Worm (Caenorhabditis elegans): Measurements from ENCODE around the gene T27E7.3.
"Not testable (repeated sequence)": the region's sequence is repeated elsewhere in the genome, so short reads cannot be mapped to it uniquely, and the experiment has no call there.

Gene T27E7.3

ce11 chrIV:14534967-14535366 is 6.1 kb downstream of the T27E7.3 start, which contains the start of gene T27E7.4:
Gene T27E7.4 (minus strand): TSS chrIV:14535067.
- TF ChIP-seq him-1 (tag; optimal IDR thresholded peaks at IDR 0.05) = no peak

ce11 chrIV:14536911-14537310 is 8.1 kb downstream of the T27E7.3 start, which contains the start of gene T27E7.5:
Gene T27E7.5 (plus strand): TSS chrIV:14537163.
- TF ChIP-seq him-1 (tag; optimal IDR thresholded peaks at IDR 0.05) = no peak
- no peak for TF ChIP-seq W03F9.2 (tag; optimal IDR thresholded peaks at IDR 0.05)
- no peak for TF ChIP-seq dao-5 (tag; optimal IDR thresholded peaks at IDR 0.05)

ce11 chrIV:14542517-14542916 is 13.7 kb downstream of the T27E7.3 start, which contains the start of gene pals-29:
Gene pals-29 (minus strand): TSS chrIV:14542617.
- TF ChIP-seq W03F9.2 (tag; optimal IDR thresholded peaks at IDR 0.05) (no peak), dao-5 (tag; optimal IDR thresholded peaks at IDR 0.05) (no peak), him-1 (tag; optimal IDR thresholded peaks at IDR 0.05) (no peak)

ce11 chrIV:14547292-14547691 is 18.5 kb downstream of the T27E7.3 start:
- TF ChIP-seq W03F9.2 (tag; optimal IDR thresholded peaks at IDR 0.05) (no peak), him-1 (tag; optimal IDR thresholded peaks at IDR 0.05) (no peak), dao-5 (tag; optimal IDR thresholded peaks at IDR 0.05) (no peak)

- TF ChIP-seq dao-5 (tag; optimal IDR thresholded peaks at IDR 0.05) = no peak
- TF ChIP-seq W03F9.2 (tag; optimal IDR thresholded peaks at IDR 0.05) = no peak
- TF ChIP-seq him-1 (tag; optimal IDR thresholded peaks at IDR 0.05) = no peak
These were observed 20.5 kb downstream of the T27E7.3 start, which contains the start of gene T27E7.9 for ce11 chrIV:14549308-14549707. Gene T27E7.9 (minus strand): TSS chrIV:14549408.

- not testable (repeated sequence) for TF ChIP-seq him-1, W03F9.2, dao-5 (tag; optimal IDR thresholded peaks at IDR 0.05)
These were observed 23.1 kb downstream of the T27E7.3 start, which contains the start of gene pals-30 for ce11 chrIV:14551870-14552269. Gene pals-30 (minus strand): TSS chrIV:14551970.

ce11 chrIV:14554788-14555187 is 26.0 kb downstream of the T27E7.3 start, which contains the start of gene Y57G11B.6:
Gene Y57G11B.6 (minus strand): TSS chrIV:14554888.
- TF ChIP-seq dao-5 (tag; optimal IDR thresholded peaks at IDR 0.05) = no peak
- no peak for TF ChIP-seq W03F9.2 (tag; optimal IDR thresholded peaks at IDR 0.05)
- TF ChIP-seq him-1 (tag; optimal IDR thresholded peaks at IDR 0.05) = no peak

ce11 chrIV:14557642-14558041 is 28.8 kb downstream of the T27E7.3 start:
- TF ChIP-seq him-1 (tag; optimal IDR thresholded peaks at IDR 0.05) = no peak
- TF ChIP-seq dao-5 (tag; optimal IDR thresholded peaks at IDR 0.05) = no peak
- no peak for TF ChIP-seq W03F9.2 (tag; optimal IDR thresholded peaks at IDR 0.05)

- TF ChIP-seq W03F9.2 (tag; optimal IDR thresholded peaks at IDR 0.05) (no peak), him-1 (tag; optimal IDR thresholded peaks at IDR 0.05) (no peak), dao-5 (tag; optimal IDR thresholded peaks at IDR 0.05) (no peak)
These were observed 30.4 kb downstream of the T27E7.3 start for ce11 chrIV:14559267-14559666.

- no peak for TF ChIP-seq dao-5 (tag; optimal IDR thresholded peaks at IDR 0.05)
These were observed 32.9 kb downstream of the T27E7.3 start for ce11 chrIV:14561677-14562076.

- TF ChIP-seq dao-5 (tag; optimal IDR thresholded peaks at IDR 0.05) = no peak
- TF ChIP-seq him-1 (tag; optimal IDR thresholded peaks at IDR 0.05) = no peak
- TF ChIP-seq W03F9.2 (tag; optimal IDR thresholded peaks at IDR 0.05) = no peak
These were observed 33.9 kb downstream of the T27E7.3 start for ce11 chrIV:14562649-14563268.

- TF ChIP-seq dao-5 (tag; optimal IDR thresholded peaks at IDR 0.05) = no peak
- TF ChIP-seq him-1 (tag; optimal IDR thresholded peaks at IDR 0.05) = no peak
- TF ChIP-seq W03F9.2 (tag; optimal IDR thresholded peaks at IDR 0.05) = no peak
These were observed 36.2 kb downstream of the T27E7.3 start, which contains the start of gene Y57G11B.2 for ce11 chrIV:14565062-14565461. Gene Y57G11B.2 (plus strand): TSS chrIV:14565362.

- TF ChIP-seq W03F9.2 (tag; optimal IDR thresholded peaks at IDR 0.05) (no peak), him-1 (tag; optimal IDR thresholded peaks at IDR 0.05) (no peak), dao-5 (tag; optimal IDR thresholded peaks at IDR 0.05) (no peak)
These were observed 42.8 kb downstream of the T27E7.3 start for ce11 chrIV:14571626-14572025.

ce11 chrIV:14572607-14573006 is 43.8 kb downstream of the T27E7.3 start, which contains the start of gene glb-34:
Gene glb-34 (minus strand): TSS chrIV:14572707.
- TF ChIP-seq W03F9.2 (tag; optimal IDR thresholded peaks at IDR 0.05) (no peak), dao-5 (tag; optimal IDR thresholded peaks at IDR 0.05) (no peak), him-1 (tag; optimal IDR thresholded peaks at IDR 0.05) (no peak)

ce11 chrIV:14573068-14573467 is 44.2 kb downstream of the T27E7.3 start:
- TF ChIP-seq W03F9.2 (tag; optimal IDR thresholded peaks at IDR 0.05) (no peak), him-1 (tag; optimal IDR thresholded peaks at IDR 0.05) (no peak), dao-5 (tag; optimal IDR thresholded peaks at IDR 0.05) (no peak)

All from whole organism, L4/young adult.